Worm (Caenorhabditis elegans) whole organism, L1 larva: ENCODE measurements around the gene C37H5.13.

Source experiments
- C16A3.4 ChIP-seq: fragments of 150-350 bp; optimal IDR thresholded peaks from 2 replicates; lab custom pipeline; 2014; ENCODE audit warnings: missing biosample characterization, missing genetic modification characterization
- C34B4.2 ChIP-seq: sonication (generic microtip); optimal IDR thresholded peaks from 2 replicates; lab custom pipeline; 2017; ENCODE audit warnings: mild to moderate bottlenecking, missing genetic modification characterization, missing compliant biosample characterization
- aha-1 ChIP-seq: fragments of 150-350 bp; optimal IDR thresholded peaks from 2 replicates; lab custom pipeline; 2014; ENCODE audit warnings: missing biosample characterization, missing genetic modification characterization
- aly-2 ChIP-seq: fragments of 150-350 bp; optimal IDR thresholded peaks from 2 replicates; lab custom pipeline; 2014; ENCODE audit warnings: missing biosample characterization, missing genetic modification characterization
- ama-1 ChIP-seq: fragments of 150-350 bp; optimal IDR thresholded peaks from 2 replicates; lab custom pipeline; 2014
- ceh-63 ChIP-seq: fragments of 200-800 bp; sonication (Bioruptor generic); optimal IDR thresholded peaks from 2 replicates; lab custom pipeline; 2018; ENCODE audit warnings: mild to moderate bottlenecking, missing genetic modification characterization, missing compliant biosample characterization
- ceh-82 ChIP-seq, 3 experiments: fragments of 150-350 bp in 1 of 3; sonication (generic microtip) in 2 of 3; optimal IDR thresholded peaks; 2 replicates each; lab custom pipeline; 2014 to 2017; ENCODE audit warnings: missing biosample characterization in 3 of 3, missing genetic modification characterization in 3 of 3
- ceh-90 ChIP-seq: sonication (generic microtip); optimal IDR thresholded peaks from 2 replicates; lab custom pipeline; 2016; ENCODE audit warnings: missing genetic modification characterization, missing compliant biosample characterization
- ces-1 ChIP-seq: fragments of 150-350 bp; optimal IDR thresholded peaks from 2 replicates; lab custom pipeline; 2014; ENCODE audit warnings: missing biosample characterization, missing genetic modification reagents, missing genetic modification characterization
- dpl-1 ChIP-seq, 3 experiments: fragments of 150-350 bp in 2 of 3; sonication (generic microtip) in 1 of 3; optimal IDR thresholded peaks; 2 replicates each; lab custom pipeline; 2014 to 2017; ENCODE audit warnings: missing biosample characterization in 3 of 3, missing genetic modification characterization in 3 of 3, missing genetic modification reagents in 3 of 3
- egl-13 ChIP-seq: sonication (generic microtip); optimal IDR thresholded peaks from 2 replicates; lab custom pipeline; 2016; ENCODE audit warnings: missing genotype, missing genetic modification reagents, missing genetic modification characterization, missing compliant biosample characterization
- egl-27 ChIP-seq, 2 experiments: fragments of 150-350 bp in 1 of 2; sonication (generic microtip); optimal IDR thresholded peaks; 3 replicates each; lab custom pipeline; 2017 to 2018; ENCODE audit warnings: missing biosample characterization in 2 of 2, missing genetic modification characterization in 2 of 2, missing genetic modification reagents in 2 of 2
- ets-5 ChIP-seq: fragments of 200-800 bp; sonication (Bioruptor generic); IDR thresholded peaks from 2 replicates; pipeline ENCODE4 v1.3.6; 2022; ENCODE audit warnings: missing genetic modification characterization, missing compliant biosample characterization
- fkh-10 ChIP-seq: sonication (generic microtip); optimal IDR thresholded peaks from 2 replicates; lab custom pipeline; 2017; ENCODE audit warnings: missing biosample characterization, missing genetic modification reagents, missing genetic modification characterization
- fkh-8 ChIP-seq: sonication (generic microtip); optimal IDR thresholded peaks from 2 replicates; lab custom pipeline; 2016; ENCODE audit warnings: mild to moderate bottlenecking, missing genetic modification characterization, missing compliant biosample characterization
- hlh-17 ChIP-seq: fragments of 200-800 bp; sonication (Bioruptor generic); optimal IDR thresholded peaks from 2 replicates; lab custom pipeline; 2018; ENCODE audit warnings: missing genetic modification characterization, mild to moderate bottlenecking, missing compliant biosample characterization, moderate library complexity, borderline replicate concordance
- hlh-4 ChIP-seq: sonication (generic microtip); optimal IDR thresholded peaks from 2 replicates; lab custom pipeline; 2016; ENCODE audit warnings: mild to moderate bottlenecking, missing genetic modification characterization, missing compliant biosample characterization
- irx-1 ChIP-seq: sonication (generic microtip); optimal IDR thresholded peaks from 2 replicates; lab custom pipeline; 2016; ENCODE audit warnings: missing genetic modification characterization, missing compliant biosample characterization
- lin-14 ChIP-seq: fragments of 200-800 bp; sonication (Bioruptor generic); optimal IDR thresholded peaks from 2 replicates; lab custom pipeline; 2018; ENCODE audit warnings: mild to moderate bottlenecking, missing genetic modification characterization, moderate library complexity, missing compliant biosample characterization
- lin-15B ChIP-seq: fragments of 150-350 bp; sonication (generic microtip); optimal IDR thresholded peaks from 3 replicates; lab custom pipeline; 2014; ENCODE audit warnings: missing biosample characterization, missing genetic modification characterization
- lin-35 ChIP-seq, 2 experiments: fragments of 150-350 bp; optimal IDR thresholded peaks; 2 replicates each; lab custom pipeline; 2014; ENCODE audit warnings: missing biosample characterization in 2 of 2, missing genetic modification characterization in 2 of 2, missing genetic modification reagents in 2 of 2
- lin-39 ChIP-seq: fragments of 150-350 bp; optimal IDR thresholded peaks from 2 replicates; lab custom pipeline; 2014; ENCODE audit warnings: missing biosample characterization, missing genetic modification reagents, missing genetic modification characterization
- lir-3 ChIP-seq: sonication (generic microtip); optimal IDR thresholded peaks from 2 replicates; lab custom pipeline; 2016; ENCODE audit warnings: mild to moderate bottlenecking, missing genetic modification characterization, moderate library complexity, missing compliant biosample characterization; ENCODE audit not compliant: poor library complexity
- mab-9 ChIP-seq: fragments of 200-800 bp; sonication (Bioruptor generic); IDR thresholded peaks from 2 replicates; pipeline ENCODE4 v1.3.6; 2022; ENCODE audit warnings: missing genetic modification reagents, missing genetic modification characterization, missing compliant biosample characterization
- mdl-1 ChIP-seq, 2 experiments: fragments of 150-350 bp; optimal IDR thresholded peaks; 2 replicates each; lab custom pipeline; 2014 to 2017; ENCODE audit warnings: missing biosample characterization in 2 of 2, missing genetic modification characterization in 2 of 2, inconsistent platforms in 1 of 2
- mef-2 ChIP-seq: fragments of 150-350 bp; optimal IDR thresholded peaks from 2 replicates; lab custom pipeline; 2014; ENCODE audit warnings: missing biosample characterization, missing genetic modification characterization
- nhr-20 ChIP-seq: sonication (generic microtip); optimal IDR thresholded peaks from 2 replicates; lab custom pipeline; 2016; ENCODE audit warnings: mild to moderate bottlenecking, missing genetic modification characterization, missing compliant biosample characterization
- nhr-28 ChIP-seq: fragments of 150-350 bp; optimal IDR thresholded peaks from 2 replicates; lab custom pipeline; 2014; ENCODE audit warnings: missing biosample characterization, missing genetic modification characterization
- nhr-71 ChIP-seq: sonication (generic microtip); optimal IDR thresholded peaks from 2 replicates; lab custom pipeline; 2016; ENCODE audit warnings: mild to moderate bottlenecking, missing genetic modification characterization, moderate library complexity, missing compliant biosample characterization
- nhr-76 ChIP-seq: sonication (generic microtip); optimal IDR thresholded peaks from 2 replicates; lab custom pipeline; 2017; ENCODE audit warnings: missing biosample characterization, missing genetic modification characterization
- nhr-84 ChIP-seq: sonication (generic microtip); optimal IDR thresholded peaks from 2 replicates; lab custom pipeline; 2017; ENCODE audit warnings: missing biosample characterization, missing genetic modification characterization
- nhr-85 ChIP-seq: sonication (generic microtip); peaks from one replicate; lab custom pipeline; 2016; ENCODE audit warnings: missing genetic modification characterization, inconsistent platforms, missing compliant biosample characterization
- pqm-1 ChIP-seq: sonication (generic microtip); optimal IDR thresholded peaks from 3 replicates; lab custom pipeline; 2017; ENCODE audit warnings: missing biosample characterization, missing genetic modification characterization
- skn-1 ChIP-seq: fragments of 150-350 bp; optimal IDR thresholded peaks from 2 replicates; lab custom pipeline; 2014; ENCODE audit warnings: missing biosample characterization, missing genetic modification characterization
- sox-4 ChIP-seq: sonication (generic microtip); optimal IDR thresholded peaks from 2 replicates; lab custom pipeline; 2016; ENCODE audit warnings: missing genetic modification characterization, missing compliant biosample characterization
- sup-37 ChIP-seq: fragments of 200-800 bp; sonication (Bioruptor generic); optimal IDR thresholded peaks from 2 replicates; lab custom pipeline; 2018; ENCODE audit warnings: mild to moderate bottlenecking, missing genetic modification characterization, missing compliant biosample characterization
- tbx-2 ChIP-seq: sonication (generic microtip); optimal IDR thresholded peaks from 2 replicates; lab custom pipeline; 2016; ENCODE audit warnings: missing genetic modification characterization, missing compliant biosample characterization
- tlp-1 ChIP-seq: fragments of 150-350 bp; optimal IDR thresholded peaks from 2 replicates; lab custom pipeline; 2014; ENCODE audit warnings: missing biosample characterization, missing genetic modification characterization
- unc-30 ChIP-seq: sonication (generic microtip); optimal IDR thresholded peaks from 2 replicates; lab custom pipeline; 2017; ENCODE audit warnings: missing biosample characterization, missing genetic modification characterization
- unc-62 ChIP-seq: fragments of 150-350 bp; optimal IDR thresholded peaks from 2 replicates; lab custom pipeline; 2014; ENCODE audit warnings: missing biosample characterization, missing genetic modification reagents, missing genetic modification characterization
- unc-98 ChIP-seq: fragments of 200-800 bp; sonication (Bioruptor generic); IDR thresholded peaks from 2 replicates; pipeline ENCODE4 v1.3.6; 2022; ENCODE audit warnings: missing genetic modification characterization, missing compliant biosample characterization
- xbp-1 ChIP-seq: sonication (generic microtip); optimal IDR thresholded peaks from 2 replicates; lab custom pipeline; 2016; ENCODE audit warnings: missing genetic modification characterization, missing compliant biosample characterization
- zag-1 ChIP-seq: fragments of 150-350 bp; optimal IDR thresholded peaks from 2 replicates; lab custom pipeline; 2014; ENCODE audit warnings: missing biosample characterization, missing genetic modification characterization
- ztf-4 ChIP-seq: fragments of 150-350 bp; optimal IDR thresholded peaks from 2 replicates; lab custom pipeline; 2014; ENCODE audit warnings: missing biosample characterization, missing genetic modification characterization

C37H5.13 gene

DNA sequence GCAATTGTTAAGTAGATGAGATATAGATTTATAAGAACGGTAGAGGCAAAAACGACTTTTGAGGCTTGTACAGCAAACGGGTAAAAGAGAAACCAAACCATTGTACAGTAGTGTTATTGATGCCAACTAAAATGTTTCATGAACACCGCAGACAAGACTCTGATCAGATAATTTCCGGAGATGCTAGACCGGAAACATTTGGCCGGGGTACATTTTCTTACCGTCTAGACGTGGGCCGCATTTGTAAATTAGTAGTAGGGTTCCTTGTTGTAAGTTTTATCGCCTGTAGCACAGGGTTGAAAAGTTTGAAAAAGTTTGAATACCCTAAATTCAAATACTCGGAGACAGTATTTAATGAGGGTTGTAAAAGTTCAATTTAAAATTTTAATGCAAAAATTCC, 18.6 kb upstream of the C37H5.13 start, which contains the start of gene str-32:
Gene str-32, minus strand, starts transcription at position 101 of the 400 bp plus-strand sequence.
- no peak for TF ChIP-seq fkh-10 (GFP tag; lab: Kevin White, UChicago)
- no peak for TF ChIP-seq egl-13 (tag; lab: Kevin White, UChicago)
- TF ChIP-seq lin-39, result no peak
- no peak for TF ChIP-seq mef-2 (tag; lab: Kevin White, UChicago)
- no peak for TF ChIP-seq zag-1 (tag; lab: Kevin White, UChicago)
- no peak for TF ChIP-seq tlp-1 (tag; lab: Kevin White, UChicago)
- no peak for TF ChIP-seq nhr-84 (tag; lab: Kevin White, UChicago)
- TF ChIP-seq mab-9 (GFP tag; lab: Robert Waterston, UW), result no peak
- no peak for TF ChIP-seq pqm-1 (tag; lab: Kevin White, UChicago)
- TF ChIP-seq aha-1 (tag; lab: Kevin White, UChicago), result no peak
- no peak for TF ChIP-seq C16A3.4 (tag; lab: Kevin White, UChicago)
- no peak for TF ChIP-seq xbp-1 (tag; lab: Kevin White, UChicago)
- TF ChIP-seq sup-37 (GFP tag; lab: Kevin White, UChicago), result no peak

DNA sequence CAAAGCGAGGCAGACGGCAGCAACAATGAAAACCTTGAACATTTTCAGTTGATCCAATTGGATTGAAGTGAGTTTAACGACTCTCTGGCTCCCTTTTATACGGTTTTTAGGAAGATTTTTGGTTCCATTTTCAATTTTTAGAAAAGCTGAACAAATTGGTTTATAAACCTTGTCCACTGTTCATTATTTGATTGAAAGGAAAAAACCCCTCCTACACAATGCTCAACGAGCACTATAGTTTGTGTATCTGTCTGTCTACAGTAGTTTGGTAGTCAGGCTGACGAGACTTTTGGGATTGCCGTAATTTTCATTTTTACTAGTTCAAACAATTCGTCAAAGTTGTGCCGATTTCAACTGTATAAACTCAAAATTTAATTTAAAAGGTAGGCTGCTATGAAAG, 16.5 kb upstream of the C37H5.13 start, which contains the start of gene T19H12.15:
Gene T19H12.15, minus strand, starts transcription at position 101 of the 400 bp plus-strand sequence.
- no peak for TF ChIP-seq hlh-17 (GFP tag; lab: Kevin White, UChicago)
- no peak for TF ChIP-seq mdl-1 (tag; optimal IDR thresholded peaks at IDR 0.05; lab: Kevin White, UChicago)
- TF ChIP-seq nhr-76 (tag; lab: Kevin White, UChicago), result no peak
- TF ChIP-seq C16A3.4 (tag; lab: Kevin White, UChicago), result no peak
- TF ChIP-seq ceh-82 (tag; optimal IDR thresholded peaks at IDR 0.05; lab: Kevin White, UChicago), result no peak
- TF ChIP-seq tbx-2 (tag; lab: Kevin White, UChicago), result no peak
- TF ChIP-seq sox-4 (tag; lab: Kevin White, UChicago), result no peak
- no peak for TF ChIP-seq C34B4.2 (tag; lab: Kevin White, UChicago)
- TF ChIP-seq aly-2 (tag; lab: Kevin White, UChicago), result no peak
- no peak for TF ChIP-seq sup-37 (GFP tag; lab: Kevin White, UChicago)
- TF ChIP-seq nhr-85, result no peak
- no peak for TF ChIP-seq skn-1
- no peak for TF ChIP-seq fkh-8 (tag; lab: Kevin White, UChicago)
- no peak for TF ChIP-seq unc-98 (GFP tag; lab: Robert Waterston, UW)
- no peak for TF ChIP-seq ztf-4 (tag; lab: Kevin White, UChicago)
- no peak for TF ChIP-seq tlp-1 (tag; lab: Kevin White, UChicago)

DNA sequence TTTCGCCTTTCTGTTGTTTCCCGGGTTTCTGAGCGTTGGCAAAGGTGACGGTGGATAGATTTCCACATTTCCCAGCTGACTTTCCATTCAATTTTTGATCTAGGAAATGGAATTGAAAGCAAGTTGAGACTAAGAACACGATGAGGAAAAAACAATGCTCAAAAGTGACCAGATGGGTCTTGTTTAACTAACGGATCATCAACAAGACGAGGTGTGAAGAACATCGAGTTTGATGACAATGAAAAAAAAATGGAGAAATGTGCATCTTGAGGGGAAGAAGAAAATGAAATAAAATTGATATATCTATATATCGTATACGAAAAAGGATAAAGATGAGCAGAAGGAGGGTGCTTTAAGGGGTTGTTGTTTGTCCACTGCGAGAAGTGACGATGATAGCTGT, 14.8 kb upstream of the C37H5.13 start, which contains the start of gene T19H12.6:
Gene T19H12.6, minus strand, starts transcription at position 101 of the 400 bp plus-strand sequence.
- TF ChIP-seq mef-2 (tag; lab: Kevin White, UChicago) (no peak), hlh-17 (GFP tag; lab: Kevin White, UChicago) (no peak), unc-62 (GFP tag; lab: Kevin White, UChicago) (no peak), ces-1 (GFP tag; lab: Kevin White, UChicago) (no peak), lir-3 (tag; lab: Kevin White, UChicago) (no peak), tlp-1 (tag; lab: Kevin White, UChicago) (no peak), lin-35 (GFP tag; optimal IDR thresholded peaks at IDR 0.05; lab: Kevin White, UChicago) (no peak)

DNA sequence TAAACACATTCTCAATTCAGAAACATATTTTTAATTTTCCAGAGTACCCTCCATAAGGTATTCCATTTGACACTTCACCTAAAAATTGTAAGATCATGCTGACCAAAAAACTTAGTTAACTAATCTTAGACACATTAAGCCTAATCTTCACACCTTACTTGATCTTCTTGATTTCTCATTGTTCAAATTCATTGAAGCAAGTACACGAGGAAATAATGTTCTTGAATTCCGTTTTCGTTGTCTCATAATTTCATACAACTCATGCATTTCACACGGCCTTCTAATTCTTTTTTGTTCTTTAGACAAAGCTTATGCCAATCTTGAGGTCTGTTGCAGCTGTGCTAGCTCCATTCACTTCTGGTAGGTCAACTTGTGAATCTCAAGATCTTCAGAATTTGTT, 9.2 kb upstream of the C37H5.13 start, which contains the start of gene srd-33:
Gene srd-33, plus strand, starts transcription at position 301 of the 400 bp plus-strand sequence.
- TF ChIP-seq nhr-28 (tag; lab: Kevin White, UChicago) (no peak), ets-5 (GFP tag; lab: Robert Waterston, UW) (no peak), hlh-4 (tag; lab: Kevin White, UChicago) (no peak), mab-9 (GFP tag; lab: Robert Waterston, UW) (no peak), mdl-1 (tag; optimal IDR thresholded peaks at IDR 0.05; lab: Kevin White, UChicago) (no peak)

ce11 chrV:4870627-4871026, 7.9 kb upstream of the C37H5.13 start:
- no peak for TF ChIP-seq ceh-63 (GFP tag; lab: Kevin White, UChicago)
- no peak for TF ChIP-seq egl-27 (tag; optimal IDR thresholded peaks at IDR 0.05; lab: Kevin White, UChicago)
- TF ChIP-seq unc-30 (tag; lab: Kevin White, UChicago), result no peak
- peak; percentile 11 for TF ChIP-seq nhr-20
- TF ChIP-seq lin-14, result peak; percentile 44
- no peak for TF ChIP-seq xbp-1 (tag; lab: Kevin White, UChicago)
- TF ChIP-seq irx-1 (tag; lab: Kevin White, UChicago), result no peak
- peak; percentile 52 for TF ChIP-seq nhr-71 (tag; lab: Kevin White, UChicago)
- no peak for TF ChIP-seq ceh-90 (tag; lab: Kevin White, UChicago)
- TF ChIP-seq nhr-76 (tag; lab: Kevin White, UChicago), result no peak
- TF ChIP-seq ama-1 (lab: Kevin White, UChicago), result no peak
- TF ChIP-seq lin-39, result no peak
- peak; percentile 58 for TF ChIP-seq fkh-8 (tag; lab: Kevin White, UChicago)
- no peak for TF ChIP-seq dpl-1 (GFP tag; optimal IDR thresholded peaks at IDR 0.05; lab: Kevin White, UChicago)
- TF ChIP-seq lin-15B, result no peak
